Fruit fly (Drosophila melanogaster) whole organism, embryonic: ENCODE data around the gene AstA-R1.
A peak's percentile ranks its signal among the peaks of the same experiment; 100 is the strongest.

ENCODE experiments used
- Atf6 ChIP-seq: fragments of 200-800 bp; sonication (Bioruptor generic); IDR thresholded peaks from 2 replicates; pipeline ENCODE4 v1.3.6; 2022; ENCODE audit warnings: missing biosample characterization, missing genetic modification characterization
- C15 ChIP-seq: fragments of 200-800 bp; sonication (Bioruptor generic); IDR thresholded peaks from 3 replicates; pipeline ENCODE4 v1.3.6; 2022; ENCODE audit warnings: missing biosample characterization, missing genetic modification characterization
- CG10147 ChIP-seq: fragments of 200-800 bp; sonication (Bioruptor generic); optimal IDR thresholded peaks from 2 replicates; lab custom pipeline; 2019; ENCODE audit warnings: missing biosample characterization, mild to moderate bottlenecking, missing genetic modification characterization, moderate library complexity
- CG10321 ChIP-seq: fragments of 200-800 bp; sonication (Bioruptor generic); IDR thresholded peaks from 2 replicates; pipeline ENCODE4 v1.3.6; 2022; ENCODE audit warnings: missing biosample characterization, missing genetic modification characterization
- CG10462 ChIP-seq: fragments of 200-800 bp; sonication (Bioruptor generic); optimal IDR thresholded peaks from 2 replicates; lab custom pipeline; 2016; ENCODE audit warnings: missing biosample characterization, missing genetic modification characterization
- CG10979 ChIP-seq: fragments of 200-800 bp; sonication (Bioruptor generic); optimal IDR thresholded peaks from 2 replicates; lab custom pipeline; 2018; ENCODE audit warnings: missing biosample characterization, mild to moderate bottlenecking, missing genetic modification characterization, moderate library complexity
- CG11695 ChIP-seq: fragments of 200-800 bp; sonication (Bioruptor generic); IDR thresholded peaks from 3 replicates; pipeline ENCODE4 v1.3.6; 2022; ENCODE audit warnings: missing biosample characterization, missing genetic modification characterization
- CG11723 ChIP-seq: fragments of 200-800 bp; sonication (Bioruptor generic); optimal IDR thresholded peaks from 2 replicates; lab custom pipeline; 2017; ENCODE audit warnings: missing biosample characterization, mild to moderate bottlenecking, missing genetic modification characterization
- CG13894 ChIP-seq: fragments of 200-800 bp; sonication (Bioruptor generic); optimal IDR thresholded peaks from 3 replicates; lab custom pipeline; 2018; ENCODE audit warnings: missing biosample characterization, mild to moderate bottlenecking, missing genetic modification characterization, moderate library complexity
- CG14441 ChIP-seq: fragments of 200-800 bp; sonication (Bioruptor generic); IDR thresholded peaks from 2 replicates; pipeline ENCODE4 v1.3.6; 2022; ENCODE audit warnings: missing biosample characterization, missing genetic modification characterization
- CG15011 ChIP-seq: fragments of 200-800 bp; sonication (Bioruptor generic); optimal IDR thresholded peaks from 3 replicates; lab custom pipeline; 2018; ENCODE audit warnings: missing biosample characterization, mild to moderate bottlenecking, missing genetic modification characterization
- CG30403 ChIP-seq: fragments of 200-800 bp; sonication (Bioruptor generic); optimal IDR thresholded peaks from 3 replicates; lab custom pipeline; 2016; ENCODE audit warnings: missing biosample characterization, missing genetic modification characterization
- CG34224 ChIP-seq: fragments of 200-800 bp; sonication (Bioruptor generic); IDR thresholded peaks from 3 replicates; pipeline ENCODE4 v1.3.6; 2022; ENCODE audit warnings: missing biosample characterization, missing genetic modification characterization; ENCODE audit not compliant: partially characterized antibody
- CG4617 ChIP-seq: fragments of 200-800 bp; sonication (Bioruptor generic); optimal IDR thresholded peaks from 3 replicates; lab custom pipeline; 2016; ENCODE audit warnings: missing biosample characterization, missing genetic modification characterization, borderline replicate concordance
- CG6689 ChIP-seq: fragments of 200-800 bp; sonication (Bioruptor generic); IDR thresholded peaks from 2 replicates; pipeline ENCODE4 v1.3.6; 2022; ENCODE audit warnings: missing biosample characterization, missing genetic modification characterization
- CG8765 ChIP-seq: fragments of 200-800 bp; sonication (Bioruptor generic); IDR thresholded peaks from 2 replicates; pipeline ENCODE4 v1.3.6; 2022; ENCODE audit warnings: missing biosample characterization, missing genetic modification characterization
- Chrac-16 ChIP-seq: fragments of 200-800 bp; sonication (Bioruptor generic); optimal IDR thresholded peaks from 3 replicates; lab custom pipeline; 2016; ENCODE audit warnings: missing biosample characterization, missing genetic modification characterization
- CkIIα-i1 ChIP-seq: fragments of 200-800 bp; sonication (Bioruptor generic); IDR thresholded peaks from 2 replicates; pipeline ENCODE4 v1.3.6; 2022; ENCODE audit warnings: missing biosample characterization, missing genetic modification characterization
- Dip3 ChIP-seq: fragments of 200-800 bp; sonication (Bioruptor generic); optimal IDR thresholded peaks from 3 replicates; lab custom pipeline; 2016; ENCODE audit warnings: missing biosample characterization, missing genetic modification characterization
- GATAe ChIP-seq: fragments of 200-800 bp; sonication (Bioruptor generic); conservative IDR thresholded peaks from 2 replicates; pipeline ENCODE4 v1.3.6; 2022; ENCODE audit warnings: missing biosample characterization, missing genetic modification characterization
- Gsc ChIP-seq: fragments of 200-800 bp; sonication (Bioruptor generic); IDR thresholded peaks from 2 replicates; pipeline ENCODE4 v1.3.6; 2022; ENCODE audit warnings: missing biosample characterization, missing genetic modification characterization
- HLH4C ChIP-seq: fragments of 200-800 bp; sonication (Bioruptor generic); IDR thresholded peaks from 3 replicates; pipeline ENCODE4 v1.3.6; 2022; ENCODE audit warnings: missing biosample characterization, missing genetic modification characterization; ENCODE audit not compliant: partially characterized antibody
- HLHmδ ChIP-seq: fragments of 200-800 bp; sonication (Bioruptor generic); optimal IDR thresholded peaks from 2 replicates; lab custom pipeline; 2018; ENCODE audit warnings: missing biosample characterization, mild to moderate bottlenecking, missing genetic modification characterization, moderate library complexity
- Hr78 ChIP-seq, 2 experiments: fragments of 200-800 bp in 1 of 2; fragments of >200 bp in 1 of 2; sonication (Bioruptor generic) in 1 of 2; optimal IDR thresholded peaks; 2 replicates each; lab custom pipeline; 2017 to 2019; ENCODE audit warnings: missing biosample characterization in 2 of 2, missing genetic modification characterization in 2 of 2, mild to moderate bottlenecking in 1 of 2, moderate library complexity in 1 of 2
- Mad ChIP-seq: fragments of 200-800 bp; sonication (Bioruptor generic); optimal IDR thresholded peaks from 2 replicates; lab custom pipeline; 2016; ENCODE audit warnings: missing biosample characterization, missing genetic modification characterization
- Meics ChIP-seq: fragments of 200-800 bp; sonication (Bioruptor generic); optimal IDR thresholded peaks from 2 replicates; lab custom pipeline; 2017; ENCODE audit warnings: missing biosample characterization, mild to moderate bottlenecking, missing genetic modification characterization
- Nf-YB ChIP-seq: fragments of 200-800 bp; sonication (Bioruptor generic); optimal IDR thresholded peaks from 3 replicates; lab custom pipeline; 2019; ENCODE audit warnings: missing biosample characterization, mild to moderate bottlenecking, missing genetic modification characterization, moderate library complexity
- Six4 ChIP-seq: fragments of 200-800 bp; sonication (Bioruptor generic); optimal IDR thresholded peaks from 2 replicates; lab custom pipeline; 2016; ENCODE audit warnings: missing biosample characterization, missing genetic modification characterization
- Sox102F ChIP-seq: fragments of 200-800 bp; sonication (Bioruptor generic); optimal IDR thresholded peaks from 2 replicates; lab custom pipeline; 2018; ENCODE audit warnings: missing biosample characterization, mild to moderate bottlenecking, missing genetic modification characterization, moderate library complexity
- Sry-β ChIP-seq: fragments of 200-800 bp; sonication (Bioruptor generic); optimal IDR thresholded peaks from 2 replicates; lab custom pipeline; 2018; ENCODE audit warnings: missing biosample characterization, mild to moderate bottlenecking, missing genetic modification characterization, moderate library complexity
- Taf1 ChIP-seq: fragments of 200-800 bp; sonication (Bioruptor generic); IDR thresholded peaks from 2 replicates; pipeline ENCODE4 v1.3.6; 2022; ENCODE audit warnings: missing biosample characterization, missing genetic modification characterization
- amos ChIP-seq: fragments of 200-800 bp; sonication (Bioruptor generic); IDR thresholded peaks from 2 replicates; pipeline ENCODE4 v1.3.6; 2022; ENCODE audit warnings: missing biosample characterization, missing genetic modification characterization; ENCODE audit not compliant: partially characterized antibody
- bab2 ChIP-seq: fragments of 200-800 bp; sonication (Bioruptor generic); optimal IDR thresholded peaks from 2 replicates; lab custom pipeline; 2016; ENCODE audit warnings: missing biosample characterization, missing genetic modification characterization
- cas ChIP-seq: fragments of 200-800 bp; sonication (Bioruptor generic); IDR thresholded peaks from 2 replicates; pipeline ENCODE4 v1.3.6; 2022; ENCODE audit warnings: missing biosample characterization, missing genetic modification characterization
- dysf ChIP-seq: fragments of 200-800 bp; sonication (Bioruptor generic); IDR thresholded peaks from 3 replicates; pipeline ENCODE4 v1.3.6; 2022; ENCODE audit warnings: missing biosample characterization, missing genetic modification characterization
- ewg ChIP-seq: fragments of 200-800 bp; sonication (Bioruptor generic); optimal IDR thresholded peaks from 3 replicates; lab custom pipeline; 2017; ENCODE audit warnings: mild to moderate bottlenecking, missing biosample characterization, missing genetic modification reagents, missing genetic modification characterization
- gfzf ChIP-seq: fragments of 200-800 bp; sonication (Bioruptor generic); optimal IDR thresholded peaks from 2 replicates; lab custom pipeline; 2016; ENCODE audit warnings: missing biosample characterization, mild to moderate bottlenecking, missing genetic modification characterization, moderate library complexity
- hth ChIP-seq: fragments of >200 bp; optimal IDR thresholded peaks from 2 replicates; lab custom pipeline; 2017; ENCODE audit warnings: inconsistent platforms
- insv ChIP-seq, 2 experiments: fragments of 200-800 bp; sonication (Bioruptor generic); optimal IDR thresholded peaks; 3 replicates each; lab custom pipeline; 2016 to 2018; ENCODE audit warnings: missing biosample characterization in 2 of 2, missing genetic modification characterization in 2 of 2
- inv ChIP-seq: fragments of 200-800 bp; sonication (Bioruptor generic); IDR thresholded peaks from 2 replicates; pipeline ENCODE4 v1.3.6; 2022; ENCODE audit warnings: missing biosample characterization, missing genetic modification characterization; ENCODE audit not compliant: partially characterized antibody
- lmd ChIP-seq: fragments of 200-800 bp; sonication (Bioruptor generic); IDR thresholded peaks from 2 replicates; pipeline ENCODE4 v1.3.6; 2022; ENCODE audit warnings: missing biosample characterization, missing genetic modification characterization
- mld ChIP-seq: fragments of 200-800 bp; sonication (Bioruptor generic); IDR thresholded peaks from 3 replicates; pipeline ENCODE4 v1.3.6; 2022; ENCODE audit warnings: missing biosample characterization, missing genetic modification characterization; ENCODE audit not compliant: partially characterized antibody
- nerfin-2 ChIP-seq: fragments of 200-800 bp; sonication (Bioruptor generic); IDR thresholded peaks from 2 replicates; pipeline ENCODE4 v1.3.6; 2022; ENCODE audit warnings: missing biosample characterization, missing genetic modification characterization; ENCODE audit not compliant: partially characterized antibody
- odd ChIP-seq: fragments of 200-800 bp; sonication (Bioruptor generic); optimal IDR thresholded peaks from 2 replicates; lab custom pipeline; 2017; ENCODE audit warnings: missing biosample characterization, mild to moderate bottlenecking, missing genetic modification characterization
- peb ChIP-seq: fragments of 200-800 bp; sonication (Bioruptor generic); IDR thresholded peaks from 2 replicates; pipeline ENCODE4 v1.3.6; 2022; ENCODE audit warnings: missing biosample characterization, missing genetic modification characterization
- pnt ChIP-seq: fragments of 200-800 bp; sonication (Bioruptor generic); optimal IDR thresholded peaks from 3 replicates; lab custom pipeline; 2016; ENCODE audit warnings: missing biosample characterization, missing genetic modification characterization
- row ChIP-seq: fragments of 200-800 bp; sonication (Bioruptor generic); IDR thresholded peaks from 3 replicates; pipeline ENCODE4 v1.3.6; 2022; ENCODE audit warnings: missing biosample characterization, missing genetic modification characterization
- sug ChIP-seq: fragments of 200-800 bp; optimal IDR thresholded peaks from 2 replicates; lab custom pipeline; 2019; ENCODE audit warnings: missing biosample characterization, mild to moderate bottlenecking, missing genetic modification characterization, moderate library complexity
- toy ChIP-seq: fragments of 200-800 bp; sonication (Bioruptor generic); IDR thresholded peaks from 2 replicates; pipeline ENCODE4 v1.3.6; 2022; ENCODE audit warnings: missing biosample characterization, missing genetic modification characterization

Gene AstA-R1

DNA sequence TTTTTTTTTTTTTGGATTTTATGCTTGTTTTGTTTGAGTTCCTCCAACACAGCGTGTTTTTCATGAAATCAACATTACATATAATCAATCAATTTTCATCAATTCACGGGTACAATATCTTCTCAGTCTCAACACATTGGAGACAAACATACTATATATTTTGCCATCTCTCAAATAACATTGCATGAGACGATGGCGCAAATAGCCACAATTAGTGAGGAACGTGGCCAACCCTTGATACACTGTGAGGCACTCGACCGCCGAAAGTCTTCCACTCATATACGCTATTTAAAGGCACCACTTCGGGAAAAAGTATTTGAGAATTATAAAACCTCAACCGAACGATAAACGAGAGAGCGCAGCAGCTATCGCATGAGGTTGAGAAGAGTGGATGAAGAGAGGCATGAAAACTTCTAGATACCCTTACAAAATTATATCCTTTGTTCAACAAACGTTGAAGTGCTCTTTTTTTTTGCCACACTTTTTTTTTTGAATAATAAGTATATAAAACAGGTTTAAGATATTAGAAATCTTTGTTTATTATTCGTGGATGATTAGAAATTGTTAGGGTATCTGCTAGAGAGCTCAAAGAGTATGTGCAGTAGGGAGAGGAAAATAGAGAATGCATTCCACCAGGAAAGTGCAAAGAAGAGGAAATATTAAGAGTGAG, 28.4 kb upstream of the AstA-R1 start (continued):
- TF ChIP-seq Atf6 (GFP tag; lab: Robert Waterston, UW) (peak; percentile 54; the same call in 1 of the 2 replicates), CG10979 (peak; percentile 94), row (GFP tag; lab: Robert Waterston, UW) (peak; percentile 95), CG10147 (GFP tag; lab: Kevin White, UChicago) (peak; percentile 65), CG11695 (peak; percentile 61; the same call in 2 of the 3 replicates), CG30403 (GFP tag; lab: Kevin White, UChicago) (peak; percentile 87), peb (GFP tag; lab: Robert Waterston, UW) (peak; percentile 80), Taf1 (GFP tag; lab: Robert Waterston, UW) (no peak), Chrac-16 (GFP tag; lab: Kevin White, UChicago) (peak; percentile 77), toy (GFP tag; lab: Robert Waterston, UW) (no peak), Gsc (GFP tag; lab: Robert Waterston, UW) (no peak), CG6689 (GFP tag; lab: Robert Waterston, UW) (peak; percentile 72), mld (GFP tag; lab: Robert Waterston, UW) (no peak), odd (GFP tag; lab: Kevin White, UChicago) (peak; percentile 74), Hr78 (GFP tag; optimal IDR thresholded peaks at IDR 0.05; lab: Kevin White, UChicago) (peak in 1 of 2 experiments; percentile 67), CG10462 (peak; percentile 73), Mad (peak; percentile 60), GATAe (no peak), lmd (GFP tag; lab: Robert Waterston, UW) (peak; percentile 88), CkIIα-i1 (GFP tag; lab: Robert Waterston, UW) (no peak), CG11723 (GFP tag; lab: Kevin White, UChicago) (peak; percentile 59), amos (peak; percentile 58), inv (GFP tag; lab: Robert Waterston, UW) (no peak), CG4617 (GFP tag; lab: Kevin White, UChicago) (peak; percentile 35), Sry-β (GFP tag; lab: Kevin White, UChicago) (peak; percentile 32), CG13894 (tag; lab: Kevin White, UChicago) (no peak), gfzf (GFP tag; lab: Kevin White, UChicago) (no peak), CG10321 (GFP tag; lab: Robert Waterston, UW) (peak; percentile 68), sug (tag; lab: Kevin White, UChicago) (no peak), dysf (peak; percentile 78), HLHmδ (GFP tag; lab: Kevin White, UChicago) (no peak), HLH4C (GFP tag; lab: Robert Waterston, UW) (peak; percentile 53), CG34224 (GFP tag; lab: Robert Waterston, UW) (no peak), nerfin-2 (GFP tag; lab: Robert Waterston, UW) (peak; percentile 58), bab2 (GFP tag; lab: Kevin White, UChicago) (peak; percentile 67), Meics (GFP tag; lab: Kevin White, UChicago) (peak; percentile 64), pnt (GFP tag; lab: Kevin White, UChicago) (peak; percentile 27), Dip3 (GFP tag; lab: Kevin White, UChicago) (no peak), CG14441 (GFP tag; lab: Robert Waterston, UW) (peak; percentile 66; the same call in 1 of the 2 replicates), CG8765 (GFP tag; lab: Robert Waterston, UW) (no peak), insv (GFP tag; optimal IDR thresholded peaks at IDR 0.05; lab: Kevin White, UChicago) (no peak), CG15011 (peak; percentile 56), Sox102F (GFP tag; lab: Kevin White, UChicago) (peak; percentile 96), C15 (GFP tag; lab: Robert Waterston, UW) (no peak), ewg (peak; percentile 86), hth (lab: Kevin White, UChicago) (no peak), cas (GFP tag; lab: Robert Waterston, UW) (no peak), Six4 (GFP tag; lab: Kevin White, UChicago) (peak; percentile 76), Nf-YB (GFP tag; lab: Kevin White, UChicago) (peak; percentile 70)
